Fruit fly (Drosophila melanogaster) whole organism, prepupa: Measurements from ENCODE around the gene AP-2alpha.

Source experiments
- Blimp-1 ChIP-seq: fragments of 200-800 bp; sonication (Bioruptor generic); optimal IDR thresholded peaks from 3 replicates; lab custom pipeline; 2017; ENCODE audit warnings: missing biosample characterization, missing genetic modification characterization, mild to moderate bottlenecking, moderate library complexity, missing genetic modification reagents
- CG10669 ChIP-seq: fragments of 200-800 bp; sonication (Bioruptor generic); optimal IDR thresholded peaks from 3 replicates; lab custom pipeline; 2018; ENCODE audit warnings: missing biosample characterization, mild to moderate bottlenecking, missing genetic modification characterization, moderate library complexity
- CG11762 ChIP-seq: fragments of 200-800 bp; sonication (Bioruptor generic); optimal IDR thresholded peaks from 3 replicates; lab custom pipeline; 2016; ENCODE audit warnings: missing biosample characterization, missing genetic modification characterization; ENCODE audit not compliant: insufficient read depth
- CG11902 ChIP-seq: fragments of 200-800 bp; sonication (Bioruptor generic); optimal IDR thresholded peaks from 3 replicates; lab custom pipeline; 2016; ENCODE audit warnings: missing biosample characterization, missing genetic modification characterization
- CG1621 ChIP-seq: fragments of 200-800 bp; sonication (Bioruptor generic); optimal IDR thresholded peaks from 3 replicates; lab custom pipeline; 2018; ENCODE audit warnings: missing biosample characterization, mild to moderate bottlenecking, missing genetic modification characterization
- CG6163 ChIP-seq: fragments of 200-800 bp; sonication (Bioruptor generic); IDR thresholded peaks from 3 replicates; pipeline ENCODE4 v1.3.6; 2022; ENCODE audit warnings: missing biosample characterization, missing genetic modification characterization
- CG6276 ChIP-seq: fragments of 200-800 bp; sonication (Bioruptor generic); optimal IDR thresholded peaks from 2 replicates; lab custom pipeline; 2017; ENCODE audit warnings: missing biosample characterization, mild to moderate bottlenecking, missing genetic modification characterization
- CG8319 ChIP-seq: fragments of 200-800 bp; sonication (Bioruptor generic); optimal IDR thresholded peaks from 3 replicates; lab custom pipeline; 2016; ENCODE audit warnings: missing biosample characterization, missing genetic modification characterization
- CG9139 ChIP-seq: fragments of 200-800 bp; sonication (Bioruptor generic); optimal IDR thresholded peaks from 3 replicates; lab custom pipeline; 2017; ENCODE audit warnings: missing biosample characterization, mild to moderate bottlenecking, missing genetic modification characterization
- Eip78C ChIP-seq: fragments of 200-800 bp; sonication (Bioruptor generic); peaks from one replicate; lab custom pipeline; 2016; ENCODE audit warnings: missing biosample characterization, missing genetic modification characterization
- Ets96B ChIP-seq: fragments of 200-800 bp; optimal IDR thresholded peaks from 2 replicates; lab custom pipeline; 2019; ENCODE audit warnings: missing biosample characterization, mild to moderate bottlenecking, missing genetic modification characterization, moderate library complexity
- Gug ChIP-seq: fragments of 200-800 bp; sonication (Bioruptor generic); IDR thresholded peaks from 2 replicates; pipeline ENCODE4 v1.3.6; 2022; ENCODE audit warnings: missing biosample characterization, missing genetic modification characterization
- Hr38 ChIP-seq: sonication (Bioruptor generic); optimal IDR thresholded peaks from 2 replicates; lab custom pipeline; 2016; ENCODE audit warnings: missing biosample characterization, missing genetic modification characterization
- Hr4 ChIP-seq: fragments of 200-800 bp; sonication (Bioruptor generic); optimal IDR thresholded peaks from 3 replicates; lab custom pipeline; 2016; ENCODE audit warnings: missing biosample characterization, missing genetic modification characterization
- OdsH ChIP-seq: fragments of 200-800 bp; sonication (Bioruptor generic); optimal IDR thresholded peaks from 3 replicates; lab custom pipeline; 2016; ENCODE audit warnings: missing biosample characterization, missing genetic modification characterization
- Smox ChIP-seq: fragments of 200-800 bp; sonication (Bioruptor generic); optimal IDR thresholded peaks from 3 replicates; lab custom pipeline; 2016; ENCODE audit warnings: missing biosample characterization, missing genetic modification characterization
- Sox15 ChIP-seq: fragments of 200-800 bp; sonication (Bioruptor generic); optimal IDR thresholded peaks from 3 replicates; lab custom pipeline; 2016; ENCODE audit warnings: missing biosample characterization, missing genetic modification characterization
- achi ChIP-seq: fragments of 200-800 bp; sonication (Bioruptor generic); optimal IDR thresholded peaks from 3 replicates; lab custom pipeline; 2016; ENCODE audit warnings: missing biosample characterization, missing genetic modification characterization
- acj6 ChIP-seq: fragments of 200-800 bp; sonication (Bioruptor generic); optimal IDR thresholded peaks from 3 replicates; lab custom pipeline; 2016; ENCODE audit warnings: missing biosample characterization, missing genetic modification characterization
- dsx ChIP-seq: fragments of 200-800 bp; optimal IDR thresholded peaks from 3 replicates; lab custom pipeline; 2019; ENCODE audit warnings: missing biosample characterization, mild to moderate bottlenecking, missing genetic modification characterization, moderate library complexity; ENCODE audit not compliant: poor library complexity, severe bottlenecking
- eg ChIP-seq: fragments of 200-800 bp; sonication (Bioruptor generic); IDR thresholded peaks from 3 replicates; pipeline ENCODE4 v1.3.6; 2022; ENCODE audit warnings: missing biosample characterization, missing genetic modification characterization
- esn ChIP-seq: fragments of 200-800 bp; sonication (Bioruptor generic); optimal IDR thresholded peaks from 2 replicates; lab custom pipeline; 2016; ENCODE audit warnings: missing biosample characterization, mild to moderate bottlenecking, missing genetic modification characterization, moderate library complexity
- lz ChIP-seq: fragments of 200-800 bp; sonication (Bioruptor generic); optimal IDR thresholded peaks from 3 replicates; lab custom pipeline; 2016; ENCODE audit warnings: missing biosample characterization, missing genetic modification characterization
- net ChIP-seq: fragments of 200-800 bp; sonication (Bioruptor generic); optimal IDR thresholded peaks from 3 replicates; lab custom pipeline; 2016; ENCODE audit warnings: missing biosample characterization, missing genetic modification characterization
- pdm3 ChIP-seq: fragments of 200-800 bp; sonication (Bioruptor generic); optimal IDR thresholded peaks from 3 replicates; lab custom pipeline; 2016; ENCODE audit warnings: missing biosample characterization, missing genetic modification characterization
- ss ChIP-seq, 2 experiments: fragments of 200-800 bp; sonication (Bioruptor generic); optimal IDR thresholded peaks; 2 replicates in 1 of 2; 3 replicates in 1 of 2; lab custom pipeline; 2017 to 2018; ENCODE audit warnings: mild to moderate bottlenecking in 2 of 2, missing biosample characterization in 2 of 2, missing genetic modification characterization in 2 of 2, moderate library complexity in 1 of 2
- topi ChIP-seq: fragments of 200-800 bp; sonication (Bioruptor generic); optimal IDR thresholded peaks from 3 replicates; lab custom pipeline; 2016; ENCODE audit warnings: missing biosample characterization, missing genetic modification characterization

AP-2alpha gene

DNA sequence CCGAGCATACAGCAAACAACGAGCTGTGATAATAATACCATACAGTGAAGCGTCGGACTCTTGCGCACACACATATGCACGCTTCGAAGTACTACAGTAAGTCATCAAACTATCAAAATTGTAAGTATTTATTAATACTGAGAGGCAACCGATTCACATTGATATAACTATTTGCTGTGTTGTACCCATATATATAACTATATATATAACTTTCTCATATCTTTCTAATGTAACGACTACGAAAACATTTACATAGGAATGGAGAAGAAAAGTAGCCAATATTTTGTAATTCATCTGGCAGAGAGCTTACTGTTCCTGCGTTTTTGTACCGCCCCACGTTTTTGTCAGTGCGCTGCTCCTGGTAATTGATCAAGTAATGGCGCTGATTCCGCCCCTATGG is 1.6 kb downstream of the AP-2alpha start (continued):
- TF ChIP-seq Sox15 (GFP tag; lab: Kevin White, UChicago) = no peak
- no peak for TF ChIP-seq net (GFP tag; lab: Kevin White, UChicago)
- no peak for TF ChIP-seq lz (GFP tag; lab: Kevin White, UChicago)
- no peak for TF ChIP-seq achi (GFP tag; lab: Kevin White, UChicago)
- TF ChIP-seq acj6 = no peak
- no peak for TF ChIP-seq ss (GFP tag; optimal IDR thresholded peaks at IDR 0.05; lab: Kevin White, UChicago)

dm6 chr2L:403627-404575 is 10.7 kb downstream of the AP-2alpha start, which contains the start of gene Polr1B:
Gene Polr1B, plus strand, starts transcription at chr2L:404285.
- TF ChIP-seq CG6163 (GFP tag; lab: Robert Waterston, UW) (peak; percentile 33; the same call in 1 of the 3 replicates), Ets96B (tag; lab: Kevin White, UChicago) (no peak), lz (GFP tag; lab: Kevin White, UChicago) (peak; percentile 13), Gug (GFP tag; lab: Robert Waterston, UW) (no peak), ss (GFP tag; optimal IDR thresholded peaks at IDR 0.05; lab: Kevin White, UChicago) (no peak), esn (peak; percentile 36), acj6 (no peak), CG6276 (GFP tag; lab: Kevin White, UChicago) (no peak)
- TF ChIP-seq, all 60 proteins: peak for 3

dm6 chr2L:402098-402497 is 12.5 kb downstream of the AP-2alpha start, which contains the start of gene CG4213:
Gene CG4213, minus strand, starts transcription at chr2L:402198.
- no peak for TF ChIP-seq Hr4 (GFP tag; lab: Kevin White, UChicago)
- TF ChIP-seq Hr38 (GFP tag; lab: Kevin White, UChicago) = no peak
- no peak for TF ChIP-seq CG8319 (GFP tag; lab: Kevin White, UChicago)
- TF ChIP-seq OdsH (GFP tag; lab: Kevin White, UChicago) = no peak
- TF ChIP-seq CG9139 (GFP tag; lab: Kevin White, UChicago) = no peak
- no peak for TF ChIP-seq Sox15 (GFP tag; lab: Kevin White, UChicago)
- TF ChIP-seq Smox = no peak
- TF ChIP-seq CG6276 (GFP tag; lab: Kevin White, UChicago) = no peak
- no peak for TF ChIP-seq topi (GFP tag; lab: Kevin White, UChicago)
- no peak for TF ChIP-seq Gug (GFP tag; lab: Robert Waterston, UW)
- no peak for TF ChIP-seq dsx (GFP tag; lab: Kevin White, UChicago)
- TF ChIP-seq CG1621 = no peak
- TF ChIP-seq Eip78C (GFP tag; lab: Kevin White, UChicago) = no peak
- no peak for TF ChIP-seq lz (GFP tag; lab: Kevin White, UChicago)
- TF ChIP-seq CG11762 = no peak
- no peak for TF ChIP-seq CG11902 (GFP tag; lab: Kevin White, UChicago)
- no peak for TF ChIP-seq CG10669 (GFP tag; lab: Kevin White, UChicago)
- TF ChIP-seq, all 60 proteins: peak for 0

DNA sequence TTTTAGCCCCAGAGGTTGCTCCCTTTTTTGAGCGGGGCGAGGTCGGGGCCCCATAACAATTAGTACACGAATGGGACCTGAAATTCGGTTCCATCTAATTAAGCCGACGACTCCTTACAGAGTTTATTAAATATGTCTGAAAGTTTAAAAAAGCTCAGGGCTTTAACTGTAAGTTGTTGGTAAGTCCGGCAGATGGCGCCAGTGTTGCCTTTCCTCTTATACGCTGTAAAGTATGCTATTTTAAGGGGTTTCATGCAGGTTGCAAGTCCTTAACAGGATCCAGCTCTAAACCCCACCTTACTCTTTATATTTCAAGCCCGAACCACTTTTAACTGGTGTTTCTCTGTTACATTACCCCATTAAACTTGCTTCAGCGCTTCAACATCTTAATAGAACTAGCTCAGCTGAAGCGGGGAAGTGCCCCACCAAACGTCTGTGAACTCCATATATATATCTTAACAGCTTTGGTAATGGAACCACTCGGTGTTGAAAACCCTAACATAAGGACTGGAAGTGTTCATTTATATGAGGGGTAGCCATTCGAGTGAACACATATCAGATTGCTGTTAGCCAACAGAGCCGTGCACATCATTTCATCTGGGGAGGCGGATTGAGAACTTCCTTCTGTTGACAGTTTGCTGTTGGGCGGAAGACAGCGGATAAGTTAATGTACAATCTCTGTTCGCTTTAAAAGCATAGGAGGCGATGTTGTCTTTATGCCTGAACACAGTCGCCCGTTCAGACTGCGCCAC is 19.0 kb downstream of the AP-2alpha start:
- TF ChIP-seq dsx (GFP tag; lab: Kevin White, UChicago) (peak; percentile 63), Sox15 (GFP tag; lab: Kevin White, UChicago) (no peak), Eip78C (GFP tag; lab: Kevin White, UChicago) (peak; percentile 9)

DNA sequence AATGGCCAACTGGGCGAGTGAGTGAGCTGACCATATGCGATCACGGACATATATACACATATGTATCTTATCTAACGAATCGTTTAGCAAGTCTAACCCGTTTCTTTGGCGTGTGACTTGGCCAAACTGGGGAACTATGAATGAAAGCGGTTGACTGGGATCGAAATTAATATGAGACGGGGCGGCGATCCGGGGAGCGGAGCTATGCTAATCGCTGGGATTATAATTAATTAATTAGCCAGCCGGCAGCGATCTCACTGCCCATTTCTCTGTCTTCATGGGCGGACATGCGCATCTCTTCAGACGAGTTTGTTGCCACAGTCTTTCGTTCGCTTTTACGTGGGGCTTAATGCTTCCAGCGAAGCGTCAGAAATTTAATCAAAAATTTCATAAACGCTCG is 22.0 kb downstream of the AP-2alpha start:
- no peak for TF ChIP-seq pdm3
- TF ChIP-seq CG1621 = no peak
- no peak for TF ChIP-seq Blimp-1
- no peak for TF ChIP-seq eg (GFP tag; lab: Robert Waterston, UW)
